Fruit fly (Drosophila melanogaster) whole organism, embryonic: ENCODE results near the gene CG18234.
A peak's percentile ranks its signal among the peaks of the same experiment; 100 is the strongest.

Source experiments
- Abd-B ChIP-seq: fragments of 200-800 bp; sonication (Bioruptor generic); optimal IDR thresholded peaks from 2 replicates; lab custom pipeline; 2018; ENCODE audit warnings: missing biosample characterization, mild to moderate bottlenecking, missing genetic modification characterization, moderate library complexity
- CG10274 ChIP-seq: fragments of 200-800 bp; sonication (Bioruptor generic); optimal IDR thresholded peaks from 3 replicates; lab custom pipeline; 2017; ENCODE audit warnings: missing biosample characterization, mild to moderate bottlenecking, missing genetic modification characterization
- CG10565 ChIP-seq: fragments of 200-800 bp; sonication (Bioruptor generic); optimal IDR thresholded peaks from 3 replicates; lab custom pipeline; 2016; ENCODE audit warnings: missing biosample characterization, mild to moderate bottlenecking, missing genetic modification characterization
- CG11093 ChIP-seq: fragments of 200-800 bp; sonication (Bioruptor generic); IDR thresholded peaks from 3 replicates; pipeline ENCODE4 v1.3.6; 2022; ENCODE audit warnings: missing biosample characterization, missing genetic modification characterization
- CG15696 ChIP-seq: fragments of 200-800 bp; sonication (Bioruptor generic); optimal IDR thresholded peaks from 2 replicates; lab custom pipeline; 2019; ENCODE audit warnings: missing biosample characterization, mild to moderate bottlenecking, missing genetic modification characterization, moderate library complexity
- CG18011 ChIP-seq: fragments of 200-800 bp; sonication (Bioruptor generic); optimal IDR thresholded peaks from 2 replicates; lab custom pipeline; 2017; ENCODE audit warnings: missing biosample characterization, missing genetic modification characterization, mild to moderate bottlenecking, moderate library complexity, missing genotype
- CG18619 ChIP-seq: fragments of 200-800 bp; sonication (Bioruptor generic); optimal IDR thresholded peaks from 3 replicates; lab custom pipeline; 2017; ENCODE audit warnings: missing biosample characterization, mild to moderate bottlenecking, missing genetic modification characterization
- CG2202 ChIP-seq: fragments of 200-800 bp; sonication (Bioruptor generic); optimal IDR thresholded peaks from 2 replicates; lab custom pipeline; 2018; ENCODE audit warnings: missing biosample characterization, mild to moderate bottlenecking, missing genetic modification characterization
- CG30431 ChIP-seq: fragments of 200-800 bp; sonication (Bioruptor generic); optimal IDR thresholded peaks from 2 replicates; lab custom pipeline; 2017; ENCODE audit warnings: missing biosample characterization, missing genetic modification characterization
- CG3065 ChIP-seq: fragments of 200-800 bp; sonication (Bioruptor generic); optimal IDR thresholded peaks from 2 replicates; lab custom pipeline; 2016; ENCODE audit warnings: missing biosample characterization, missing genetic modification characterization
- CG3838 ChIP-seq: fragments of 200-800 bp; sonication (Bioruptor generic); optimal IDR thresholded peaks from 3 replicates; lab custom pipeline; 2016; ENCODE audit warnings: missing biosample characterization, missing genetic modification characterization
- CG43689 ChIP-seq: fragments of 200-800 bp; sonication (Bioruptor generic); IDR thresholded peaks from 2 replicates; pipeline ENCODE4 v1.3.6; 2022; ENCODE audit warnings: missing biosample characterization, missing genetic modification characterization
- CG4404 ChIP-seq: fragments of 200-800 bp; sonication (Bioruptor generic); IDR thresholded peaks from 2 replicates; pipeline ENCODE4 v1.3.6; 2022; ENCODE audit warnings: missing biosample characterization, missing genetic modification characterization
- CG6254 ChIP-seq: fragments of 200-800 bp; sonication (Bioruptor generic); optimal IDR thresholded peaks from 3 replicates; lab custom pipeline; 2017; ENCODE audit warnings: mild to moderate bottlenecking, missing biosample characterization, missing genetic modification reagents, missing genetic modification characterization
- CG8388 ChIP-seq: fragments of 200-800 bp; sonication (Bioruptor generic); optimal IDR thresholded peaks from 2 replicates; lab custom pipeline; 2019; ENCODE audit warnings: missing biosample characterization, mild to moderate bottlenecking, missing genetic modification characterization, moderate library complexity
- CHES-1-like ChIP-seq: fragments of 200-800 bp; sonication (Bioruptor generic); optimal IDR thresholded peaks from 2 replicates; lab custom pipeline; 2016; ENCODE audit warnings: missing biosample characterization, missing genetic modification characterization
- Dek ChIP-seq: fragments of 200-800 bp; sonication (Bioruptor generic); optimal IDR thresholded peaks from 3 replicates; lab custom pipeline; 2019; ENCODE audit warnings: missing biosample characterization, mild to moderate bottlenecking, missing genetic modification characterization, moderate library complexity
- E2f1 ChIP-seq: fragments of 200-800 bp; sonication (Bioruptor generic); IDR thresholded peaks from 2 replicates; pipeline ENCODE4 v1.3.6; 2022; ENCODE audit warnings: missing biosample characterization, missing genetic modification characterization
- HLHmδ ChIP-seq: fragments of 200-800 bp; sonication (Bioruptor generic); optimal IDR thresholded peaks from 2 replicates; lab custom pipeline; 2018; ENCODE audit warnings: missing biosample characterization, mild to moderate bottlenecking, missing genetic modification characterization, moderate library complexity
- Hr51 ChIP-seq, 2 experiments: fragments of 200-800 bp; sonication (Bioruptor generic); optimal IDR thresholded peaks; 2 replicates in 1 of 2; 3 replicates in 1 of 2; lab custom pipeline; 2016 to 2018; ENCODE audit warnings: missing biosample characterization in 2 of 2, missing genetic modification characterization in 2 of 2, mild to moderate bottlenecking in 1 of 2, moderate library complexity in 1 of 2
- Lhr ChIP-seq: fragments of 200-800 bp; sonication (Bioruptor generic); optimal IDR thresholded peaks from 3 replicates; lab custom pipeline; 2017; ENCODE audit warnings: mild to moderate bottlenecking, missing biosample characterization, missing genetic modification reagents, missing genetic modification characterization
- MBD-R2 ChIP-seq: fragments of 200-800 bp; sonication (Bioruptor generic); IDR thresholded peaks from 2 replicates; pipeline ENCODE4 v1.3.6; 2022; ENCODE audit warnings: missing biosample characterization, missing genetic modification characterization
- Med ChIP-seq: fragments of 200-800 bp; sonication (Bioruptor generic); peaks from one replicate; lab custom pipeline; 2016; ENCODE audit warnings: missing biosample characterization, missing genetic modification characterization, mild to moderate bottlenecking, inconsistent platforms, moderate library complexity
- Mrtf ChIP-seq: fragments of 200-800 bp; sonication (Bioruptor generic); IDR thresholded peaks from 3 replicates; pipeline ENCODE4 v1.3.6; 2022; ENCODE audit warnings: missing biosample characterization, missing genetic modification characterization
- az2 ChIP-seq: fragments of 200-800 bp; sonication (Bioruptor generic); optimal IDR thresholded peaks from 3 replicates; lab custom pipeline; 2016; ENCODE audit warnings: missing biosample characterization, missing genetic modification characterization
- bowl ChIP-seq: fragments of 200-800 bp; sonication (Bioruptor generic); IDR thresholded peaks from 2 replicates; pipeline ENCODE4 v1.3.6; 2022; ENCODE audit warnings: missing biosample characterization, missing genetic modification characterization
- br ChIP-seq: fragments of >200 bp; optimal IDR thresholded peaks from 2 replicates; lab custom pipeline; 2017
- bsh ChIP-seq, 2 experiments: fragments of 200-800 bp; sonication (Bioruptor generic); optimal IDR thresholded peaks; 2 replicates each; lab custom pipeline; 2017 to 2018; ENCODE audit warnings: mild to moderate bottlenecking in 2 of 2, missing biosample characterization in 2 of 2, missing genetic modification characterization in 2 of 2, moderate library complexity in 1 of 2
- cad ChIP-seq: fragments of >200 bp; optimal IDR thresholded peaks from 2 replicates; lab custom pipeline; 2017; ENCODE audit warnings: missing biosample characterization, missing genetic modification characterization
- chif ChIP-seq, 2 experiments: fragments of 200-800 bp; sonication (Bioruptor generic); optimal IDR thresholded peaks; 3 replicates each; lab custom pipeline; 2016; ENCODE audit warnings: missing biosample characterization in 2 of 2, missing genetic modification characterization in 2 of 2
- croc ChIP-seq: fragments of 200-800 bp; sonication (Bioruptor generic); conservative IDR thresholded peaks from 3 replicates; pipeline ENCODE4 v1.3.6; 2022; ENCODE audit warnings: missing biosample characterization, missing genetic modification characterization
- da ChIP-seq: fragments of 200-800 bp; sonication (Bioruptor generic); optimal IDR thresholded peaks from 2 replicates; lab custom pipeline; 2016; ENCODE audit warnings: missing biosample characterization, missing genetic modification characterization
- fd64A ChIP-seq: fragments of 200-800 bp; sonication (Bioruptor generic); optimal IDR thresholded peaks from 3 replicates; lab custom pipeline; 2018; ENCODE audit warnings: missing biosample characterization, mild to moderate bottlenecking, missing genetic modification characterization
- fru ChIP-seq: fragments of >200 bp; optimal IDR thresholded peaks from 2 replicates; lab custom pipeline; 2017
- fu2 ChIP-seq: fragments of 200-800 bp; sonication (Bioruptor generic); optimal IDR thresholded peaks from 2 replicates; lab custom pipeline; 2016; ENCODE audit warnings: missing biosample characterization, missing genetic modification characterization
- gsb-n ChIP-seq: fragments of 200-800 bp; sonication (Bioruptor generic); optimal IDR thresholded peaks from 3 replicates; lab custom pipeline; 2018; ENCODE audit warnings: missing biosample characterization, mild to moderate bottlenecking, missing genetic modification characterization
- insv ChIP-seq, 2 experiments: fragments of 200-800 bp; sonication (Bioruptor generic); optimal IDR thresholded peaks; 3 replicates each; lab custom pipeline; 2016 to 2018; ENCODE audit warnings: missing biosample characterization in 2 of 2, missing genetic modification characterization in 2 of 2
- inv ChIP-seq: fragments of 200-800 bp; sonication (Bioruptor generic); IDR thresholded peaks from 2 replicates; pipeline ENCODE4 v1.3.6; 2022; ENCODE audit warnings: missing biosample characterization, missing genetic modification characterization; ENCODE audit not compliant: partially characterized antibody
- kni ChIP-seq: fragments of 200-800 bp; sonication (Bioruptor generic); optimal IDR thresholded peaks from 3 replicates; lab custom pipeline; 2017; ENCODE audit warnings: mild to moderate bottlenecking, missing biosample characterization, missing genetic modification reagents, missing genetic modification characterization
- lbe ChIP-seq: fragments of 200-800 bp; sonication (Bioruptor generic); optimal IDR thresholded peaks from 2 replicates; lab custom pipeline; 2016; ENCODE audit warnings: missing biosample characterization, mild to moderate bottlenecking, missing genetic modification characterization
- nerfin-1 ChIP-seq: fragments of 200-800 bp; sonication (Bioruptor generic); optimal IDR thresholded peaks from 3 replicates; lab custom pipeline; 2019; ENCODE audit warnings: missing biosample characterization, mild to moderate bottlenecking, missing genetic modification characterization, moderate library complexity
- pan ChIP-seq, 4 experiments: fragments of >200 bp in 3 of 4; fragments of 200-800 bp in 1 of 4; sonication (Bioruptor generic) in 1 of 4; optimal IDR thresholded peaks in 3 of 4; IDR thresholded peaks in 1 of 4; 2 replicates each; pipeline versions ENCODE4 v1.3.6 to Lab custom; 2017 to 2022; ENCODE audit warnings: missing biosample characterization in 2 of 4, missing genetic modification characterization in 2 of 4, mixed read lengths in 1 of 4
- psq ChIP-seq: fragments of 200-800 bp; sonication (Bioruptor generic); optimal IDR thresholded peaks from 2 replicates; lab custom pipeline; 2017; ENCODE audit warnings: missing biosample characterization, missing genetic modification characterization
- sc ChIP-seq, 3 experiments: fragments of >200 bp in 2 of 3; fragments of 200-800 bp in 1 of 3; sonication (Bioruptor generic) in 1 of 3; optimal IDR thresholded peaks; 2 replicates in 2 of 3; 3 replicates in 1 of 3; lab custom pipeline; 2017; ENCODE audit warnings: mild to moderate bottlenecking in 1 of 3, missing biosample characterization in 1 of 3, missing genetic modification characterization in 1 of 3, missing genetic modification reagents in 1 of 3
- shn ChIP-seq: fragments of 200-800 bp; sonication (Bioruptor generic); optimal IDR thresholded peaks from 3 replicates; lab custom pipeline; 2016; ENCODE audit warnings: missing biosample characterization, missing genetic modification characterization
- tin ChIP-seq: fragments of 200-800 bp; sonication (Bioruptor generic); optimal IDR thresholded peaks from 3 replicates; lab custom pipeline; 2016; ENCODE audit warnings: missing biosample characterization, missing genetic modification characterization
- toy ChIP-seq: fragments of 200-800 bp; sonication (Bioruptor generic); IDR thresholded peaks from 2 replicates; pipeline ENCODE4 v1.3.6; 2022; ENCODE audit warnings: missing biosample characterization, missing genetic modification characterization
- wor ChIP-seq: fragments of 200-800 bp; sonication (Bioruptor generic); IDR thresholded peaks from 2 replicates; pipeline ENCODE4 v1.3.6; 2022; ENCODE audit warnings: missing biosample characterization, missing genetic modification characterization
- zen2 ChIP-seq: fragments of 200-800 bp; sonication (Bioruptor generic); IDR thresholded peaks from 3 replicates; pipeline ENCODE4 v1.3.6; 2022; ENCODE audit warnings: missing biosample characterization, missing genetic modification characterization; ENCODE audit not compliant: partially characterized antibody

CG18234 gene

DNA sequence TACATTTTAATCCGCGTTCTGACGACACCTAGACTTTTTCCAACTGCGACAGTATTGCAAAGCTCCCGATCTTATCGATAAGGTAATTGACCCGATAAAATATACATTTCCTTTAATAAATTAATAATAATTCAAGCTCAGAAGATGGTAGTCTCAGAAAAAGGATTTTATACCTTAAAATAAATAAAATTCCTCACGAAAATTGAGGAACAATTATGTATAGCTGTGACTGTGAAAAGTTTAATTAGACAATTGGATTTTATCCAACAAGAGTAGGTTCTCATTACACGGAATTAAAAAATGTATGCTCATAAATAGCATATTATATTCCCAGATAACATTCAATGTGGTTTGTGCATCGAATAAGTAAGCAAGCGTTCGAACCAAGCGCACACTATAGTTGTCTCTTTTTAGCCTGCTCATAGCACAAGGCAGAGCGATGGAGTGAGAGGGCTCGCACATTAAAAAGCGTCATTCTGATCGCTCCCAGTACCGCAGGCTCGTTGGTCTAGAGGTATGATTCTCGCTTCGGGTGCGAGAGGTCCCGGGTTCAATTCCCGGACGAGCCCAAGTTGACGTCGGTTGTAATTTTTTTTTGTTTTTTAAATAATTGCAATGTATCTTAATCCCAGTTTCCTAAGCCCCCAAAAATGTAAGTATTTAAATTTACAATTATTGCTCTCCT, 14.8 kb downstream of the CG18234 start, which contains the start of the genes CG13380 and CG4174 (continued):
- TF ChIP-seq E2f1 (GFP tag; lab: Robert Waterston, UW) (no peak), CG3065 (GFP tag; lab: Kevin White, UChicago) (no peak), shn (no peak), MBD-R2 (no peak), CG18011 (GFP tag; lab: Kevin White, UChicago) (no peak), pan (optimal IDR thresholded peaks at IDR 0.05; lab: Kevin White, UChicago) (no peak), pan (GFP tag; optimal IDR thresholded peaks at IDR 0.05 in 1 of 2, IDR thresholded peaks at IDR 0.05 in 1 of 2) (peak in 1 of 2 experiments; percentile 44), CG18619 (no peak), insv (GFP tag; optimal IDR thresholded peaks at IDR 0.05; lab: Kevin White, UChicago) (peak in 1 of 2 experiments; percentile 96), br (lab: Kevin White, UChicago) (no peak), CG30431 (GFP tag; lab: Kevin White, UChicago) (no peak), fru (lab: Kevin White, UChicago) (no peak), CG6254 (GFP tag; lab: Kevin White, UChicago) (peak; percentile 2), CG43689 (GFP tag; lab: Robert Waterston, UW) (no peak), da (no peak), tin (GFP tag; lab: Kevin White, UChicago) (no peak), CG4404 (no peak), Lhr (GFP tag; lab: Kevin White, UChicago) (peak; percentile 46), cad (GFP tag; lab: Kevin White, UChicago) (peak; percentile 48), az2 (GFP tag; lab: Kevin White, UChicago) (no peak), Dek (tag; lab: Kevin White, UChicago) (no peak), Med (GFP tag; lab: Kevin White, UChicago) (no peak), sc (optimal IDR thresholded peaks at IDR 0.05; lab: Kevin White, UChicago) (no peak), sc (GFP tag; optimal IDR thresholded peaks at IDR 0.05; lab: Kevin White, UChicago) (no peak), kni (no peak), bowl (GFP tag; lab: Robert Waterston, UW) (no peak), zen2 (GFP tag; lab: Robert Waterston, UW) (peak; percentile 87; the same call in 2 of the 3 replicates), Hr51 (GFP tag; optimal IDR thresholded peaks at IDR 0.05; lab: Kevin White, UChicago) (no peak), Abd-B (GFP tag; lab: Kevin White, UChicago) (peak; percentile 10), CG10565 (no peak), wor (no peak), nerfin-1 (tag; lab: Kevin White, UChicago) (no peak), toy (no peak), psq (no peak), CG11093 (no peak), Mrtf (GFP tag; lab: Robert Waterston, UW) (no peak), lbe (GFP tag; lab: Kevin White, UChicago) (no peak), CG10274 (no peak), croc (GFP tag; lab: Robert Waterston, UW) (no peak), bsh (GFP tag; optimal IDR thresholded peaks at IDR 0.05; lab: Kevin White, UChicago) (no peak), CG15696 (no peak), CHES-1-like (GFP tag; lab: Kevin White, UChicago) (no peak), fu2 (GFP tag; lab: Kevin White, UChicago) (no peak), chif (GFP tag; optimal IDR thresholded peaks at IDR 0.05; lab: Kevin White, UChicago) (peak in 1 of 2 experiments; percentile 20), CG8388 (GFP tag; lab: Kevin White, UChicago) (no peak), inv (GFP tag; lab: Robert Waterston, UW) (peak; percentile 55; the same call in 1 of the 2 replicates), CG3838 (no peak), fd64A (GFP tag; lab: Kevin White, UChicago) (no peak), HLHmδ (GFP tag; lab: Kevin White, UChicago) (peak; percentile 0), CG2202 (no peak), gsb-n (tag; lab: Kevin White, UChicago) (peak; percentile 11)
